Fruit fly (Drosophila melanogaster): ENCODE data around the gene Cpr92A.

dm6 chr3R:19642893-19643270 is 44.1 kb upstream of the Cpr92A start:
- TF ChIP-seq usp (GFP tag; optimal IDR thresholded peaks at IDR 0.05) (no peak), psq (optimal IDR thresholded peaks at IDR 0.05) (no peak), CG8478 (optimal IDR thresholded peaks at IDR 0.05) (no peak), Dll (optimal IDR thresholded peaks at IDR 0.05) (no peak)
